Worm (Caenorhabditis elegans): Measurements from ENCODE around the gene nlt-1.
A peak's percentile ranks its signal among the peaks of the same experiment; 100 is the strongest.
"Not testable (repeated sequence)": the region's sequence is repeated elsewhere in the genome, so short reads cannot be mapped to it uniquely, and the experiment has no call there.

The nlt-1 gene

ce11 chrII:10007917-10008316 is 7.0 kb upstream of the nlt-1 start, which contains the start of gene ZK892.5:
Gene ZK892.5, plus strand, starts transcription at chrII:10008217.
- TF ChIP-seq ztf-11 (tag; optimal IDR thresholded peaks at IDR 0.05) (no peak), mep-1 (tag; optimal IDR thresholded peaks at IDR 0.05) (no peak), mab-5 (tag; optimal IDR thresholded peaks at IDR 0.05) (no peak), unc-62 (GFP tag; optimal IDR thresholded peaks at IDR 0.05) (no peak), M03D4.4 (tag; optimal IDR thresholded peaks at IDR 0.05) (no peak), cnd-1 (tag; optimal IDR thresholded peaks at IDR 0.05) (no peak), elt-3 (tag; optimal IDR thresholded peaks at IDR 0.05) (no peak), ceh-43 (GFP tag; optimal IDR thresholded peaks at IDR 0.05) (no peak), tbx-8 (GFP tag; optimal IDR thresholded peaks at IDR 0.05) (no peak)

- not testable (repeated sequence) for TF ChIP-seq cnd-1, M03D4.4, ztf-11 (tag; optimal IDR thresholded peaks at IDR 0.05)
These were observed 5.3 kb upstream of the nlt-1 start, which contains the start of gene ZK892.4 for ce11 chrII:10006266-10006665. Gene ZK892.4, plus strand, starts transcription at chrII:10006566.

ce11 chrII:10001546-10001945 is 604 bp upstream of the nlt-1 start, which contains the start of gene ZK892.3:
Gene ZK892.3, plus strand, starts transcription at chrII:10001846.
- TF ChIP-seq ceh-39 (tag; optimal IDR thresholded peaks at IDR 0.05) (no peak), zip-8 (tag; optimal IDR thresholded peaks at IDR 0.05) (no peak), mep-1 (tag; optimal IDR thresholded peaks at IDR 0.05) (no peak), ceh-83 (GFP tag; optimal IDR thresholded peaks at IDR 0.05) (no peak), mls-2 (tag; optimal IDR thresholded peaks at IDR 0.05) (no peak), nhr-28 (tag; optimal IDR thresholded peaks at IDR 0.05) (no peak), M03D4.4 (tag; optimal IDR thresholded peaks at IDR 0.05) (no peak), blmp-1 (tag; optimal IDR thresholded peaks at IDR 0.05) (no peak), nhr-76 (tag; optimal IDR thresholded peaks at IDR 0.05) (no peak), nhr-237 (tag; optimal IDR thresholded peaks at IDR 0.05) (no peak), ces-1 (GFP tag; optimal IDR thresholded peaks at IDR 0.05) (no peak), cnd-1 (tag; optimal IDR thresholded peaks at IDR 0.05) (no peak), lin-32 (GFP tag; optimal IDR thresholded peaks at IDR 0.05) (no peak), elt-1 (tag; optimal IDR thresholded peaks at IDR 0.05; ENCODE audit: borderline replicate concordance, insufficient read depth) (no peak), flh-1 (GFP tag; optimal IDR thresholded peaks at IDR 0.05) (no peak)

ce11 chrII:9994679-9995078 is 6.3 kb downstream of the nlt-1 start:
- TF ChIP-seq ces-1 (GFP tag; optimal IDR thresholded peaks at IDR 0.05) (no peak), ztf-11 (tag; optimal IDR thresholded peaks at IDR 0.05) (no peak), cnd-1 (tag; optimal IDR thresholded peaks at IDR 0.05) (no peak), elt-1 (tag; optimal IDR thresholded peaks at IDR 0.05; ENCODE audit: borderline replicate concordance, insufficient read depth) (no peak), lin-32 (GFP tag; optimal IDR thresholded peaks at IDR 0.05) (no peak), nhr-76 (tag; optimal IDR thresholded peaks at IDR 0.05) (no peak), ceh-43 (GFP tag; optimal IDR thresholded peaks at IDR 0.05) (no peak), unc-39 (tag; optimal IDR thresholded peaks at IDR 0.05) (no peak), blmp-1 (tag; optimal IDR thresholded peaks at IDR 0.05) (no peak), flh-1 (GFP tag; optimal IDR thresholded peaks at IDR 0.05) (no peak), elt-3 (tag; optimal IDR thresholded peaks at IDR 0.05) (no peak), ceh-83 (GFP tag; optimal IDR thresholded peaks at IDR 0.05) (no peak)

DNA sequence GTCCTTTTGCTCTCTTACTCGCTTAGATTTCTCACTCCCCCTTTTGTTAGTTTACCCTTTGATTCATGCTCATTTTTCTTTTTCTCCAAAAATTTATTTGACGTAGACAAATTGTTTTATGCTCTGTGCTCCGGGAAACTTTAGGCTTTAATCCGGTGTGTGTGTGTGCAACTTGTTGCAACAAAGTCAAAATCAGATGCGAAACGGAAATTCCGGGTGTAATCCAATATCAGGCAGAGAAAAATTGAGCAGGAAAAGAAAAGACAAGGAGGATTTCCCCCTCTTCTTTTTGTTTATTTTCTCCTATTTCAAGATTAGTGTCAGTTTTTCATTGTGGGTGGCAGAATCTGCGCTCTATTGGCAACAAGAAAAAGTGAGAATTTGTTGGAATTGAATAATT is 8.5 kb downstream of the nlt-1 start:
- TF ChIP-seq unc-62 (GFP tag; optimal IDR thresholded peaks at IDR 0.05), result no peak
- no peak for TF ChIP-seq zip-8 (tag; optimal IDR thresholded peaks at IDR 0.05)
- TF ChIP-seq ces-1 (GFP tag; optimal IDR thresholded peaks at IDR 0.05), result peak; percentile 59
- no peak for TF ChIP-seq elt-3 (tag; optimal IDR thresholded peaks at IDR 0.05)
- TF ChIP-seq sptf-1 (tag; optimal IDR thresholded peaks at IDR 0.05), result no peak
- TF ChIP-seq pha-4 (tag; optimal IDR thresholded peaks at IDR 0.05), result no peak

DNA sequence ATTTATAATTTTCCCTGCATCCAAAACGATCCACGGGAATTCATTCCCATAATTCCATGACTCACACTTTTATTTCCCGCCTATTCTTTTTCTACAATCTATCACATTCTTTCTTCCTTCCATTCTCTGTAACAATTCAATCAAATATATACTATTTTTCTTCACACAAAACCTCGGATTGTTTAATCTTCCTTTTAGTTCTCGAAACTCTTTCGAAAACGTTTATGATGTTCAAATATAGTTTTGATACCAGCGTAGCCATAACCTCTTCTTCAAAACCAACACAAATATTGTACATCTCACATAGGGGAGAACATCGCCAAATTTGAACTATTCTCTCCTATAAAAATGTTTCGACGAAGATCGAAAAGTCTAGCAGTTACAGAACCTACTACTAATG is 10.1 kb downstream of the nlt-1 start, which contains the start of gene lec-3:
Gene lec-3, plus strand, starts transcription at position 301 of the 400 bp plus-strand sequence.
- TF ChIP-seq unc-120 (tag; optimal IDR thresholded peaks at IDR 0.05; ENCODE audit: poor library complexity, severe bottlenecking) (no peak), drap-1 (GFP tag; optimal IDR thresholded peaks at IDR 0.05) (no peak), snpc-4 (tag; optimal IDR thresholded peaks at IDR 0.05) (no peak), ham-2 (GFP tag; optimal IDR thresholded peaks at IDR 0.05) (no peak), zip-8 (tag; optimal IDR thresholded peaks at IDR 0.05) (no peak), nhr-237 (tag; optimal IDR thresholded peaks at IDR 0.05) (no peak), sptf-1 (tag; optimal IDR thresholded peaks at IDR 0.05) (no peak)
